Worm (Caenorhabditis elegans): ENCODE results near the gene mask-1.

mask-1 gene

ce11 chrIV:10374601-10375000, at the start of gene mask-1:
Gene mask-1 (plus strand): TSS chrIV:10374901.
- no peak for TF ChIP-seq B0035.1 (tag; optimal IDR thresholded peaks at IDR 0.05)
- no peak for TF ChIP-seq B0019.2 (GFP tag; conservative IDR thresholded peaks at IDR 0.05)
- TF ChIP-seq ceh-91 (GFP tag; IDR thresholded peaks at IDR 0.05): no peak
- no peak for TF ChIP-seq C17E4.6 (GFP tag; IDR thresholded peaks at IDR 0.05)
- TF ChIP-seq lsl-1 (GFP tag; optimal IDR thresholded peaks at IDR 0.05): no peak
- TF ChIP-seq ekl-4 (GFP tag; IDR thresholded peaks at IDR 0.05): no peak
- no peak for TF ChIP-seq ztf-3 (GFP tag; optimal IDR thresholded peaks at IDR 0.05)
- no peak for TF ChIP-seq die-1 (tag; optimal IDR thresholded peaks at IDR 0.05)
- TF ChIP-seq tlf-1 (GFP tag; optimal IDR thresholded peaks at IDR 0.05): no peak
- TF ChIP-seq lag-1 (GFP tag; IDR thresholded peaks at IDR 0.05): no peak
- TF ChIP-seq ets-4 (GFP tag; optimal IDR thresholded peaks at IDR 0.05): no peak
- no peak for TF ChIP-seq F10E7.11 (tag; optimal IDR thresholded peaks at IDR 0.05)
- TF ChIP-seq madf-10 (tag; optimal IDR thresholded peaks at IDR 0.05): no peak
- no peak for TF ChIP-seq D2030.7 (GFP tag; IDR thresholded peaks at IDR 0.05)
- TF ChIP-seq F57C9.4 (tag; optimal IDR thresholded peaks at IDR 0.05): no peak
- TF ChIP-seq sptf-2 (GFP tag; optimal IDR thresholded peaks at IDR 0.05): no peak
- TF ChIP-seq F37B4.10 (GFP tag; IDR thresholded peaks at IDR 0.05): no peak

- TF ChIP-seq mcd-1 (GFP tag; IDR thresholded peaks at IDR 0.05) (no peak), egl-18 (GFP tag; IDR thresholded peaks at IDR 0.05) (no peak), sdz-38 (tag; optimal IDR thresholded peaks at IDR 0.05) (no peak), egrh-3 (GFP tag; IDR thresholded peaks at IDR 0.05) (peak; percentile 64; the same call in 1 of the 2 replicates), nhr-27 (tag; optimal IDR thresholded peaks at IDR 0.05) (no peak), fkh-3 (tag; optimal IDR thresholded peaks at IDR 0.05) (no peak), zim-3 (tag; optimal IDR thresholded peaks at IDR 0.05) (no peak), zfh-2 (GFP tag; conservative IDR thresholded peaks at IDR 0.05) (peak; percentile 95), lin-26 (GFP tag; IDR thresholded peaks at IDR 0.05) (no peak), pbrm-1 (GFP tag; IDR thresholded peaks at IDR 0.05) (no peak), aptf-3 (GFP tag; IDR thresholded peaks at IDR 0.05) (no peak), mel-28 (tag; optimal IDR thresholded peaks at IDR 0.05; ENCODE audit: borderline replicate concordance) (no peak), D2030.7 (GFP tag; IDR thresholded peaks at IDR 0.05) (no peak), madf-8 (GFP tag; conservative IDR thresholded peaks at IDR 0.05) (no peak), B0035.1 (tag; optimal IDR thresholded peaks at IDR 0.05) (no peak), sptf-2 (GFP tag; optimal IDR thresholded peaks at IDR 0.05) (no peak), hmg-20 (GFP tag; IDR thresholded peaks at IDR 0.05) (no peak), dox-1 (GFP tag; IDR thresholded peaks at IDR 0.05) (peak; percentile 53; the same call in 1 of the 2 replicates), F52B5.7 (tag; optimal IDR thresholded peaks at IDR 0.05) (no peak), dpff-1 (tag; optimal IDR thresholded peaks at IDR 0.05) (no peak), T07F8.4 (tag; optimal IDR thresholded peaks at IDR 0.05) (no peak), hlh-26 (GFP tag; conservative IDR thresholded peaks at IDR 0.05) (no peak), Y53G8AR.9 (GFP tag; conservative IDR thresholded peaks at IDR 0.05) (no peak), ceh-40 (GFP tag; IDR thresholded peaks at IDR 0.05) (no peak), hsf-1 (GFP tag; IDR thresholded peaks at IDR 0.05) (no peak), cebp-2 (GFP tag; IDR thresholded peaks at IDR 0.05) (no peak), nhr-80 (tag; optimal IDR thresholded peaks at IDR 0.05) (peak; percentile 75), B0336.3 (GFP tag; IDR thresholded peaks at IDR 0.05) (peak; percentile 28; the same call in 1 of the 2 replicates), tbx-9 (tag; optimal IDR thresholded peaks at IDR 0.05; ENCODE audit: borderline replicate concordance) (no peak), ceh-79 (tag; optimal IDR thresholded peaks at IDR 0.05) (no peak), ztf-25 (GFP tag; IDR thresholded peaks at IDR 0.05) (no peak), madf-6 (GFP tag; IDR thresholded peaks at IDR 0.05) (no peak), lin-40 (tag; optimal IDR thresholded peaks at IDR 0.05) (peak; percentile 12), attf-6 (GFP tag; IDR thresholded peaks at IDR 0.05) (no peak), lir-1 (GFP tag; conservative IDR thresholded peaks at IDR 0.05) (no peak), hlh-12 (tag; optimal IDR thresholded peaks at IDR 0.05) (no peak), tlf-1 (GFP tag; optimal IDR thresholded peaks at IDR 0.05) (no peak)
Observed at ce11 chrIV:10330962-10331361, 43.7 kb upstream of the mask-1 start.
